Worm (Caenorhabditis elegans): ENCODE data around the gene apc-17.

The apc-17 gene

DNA sequence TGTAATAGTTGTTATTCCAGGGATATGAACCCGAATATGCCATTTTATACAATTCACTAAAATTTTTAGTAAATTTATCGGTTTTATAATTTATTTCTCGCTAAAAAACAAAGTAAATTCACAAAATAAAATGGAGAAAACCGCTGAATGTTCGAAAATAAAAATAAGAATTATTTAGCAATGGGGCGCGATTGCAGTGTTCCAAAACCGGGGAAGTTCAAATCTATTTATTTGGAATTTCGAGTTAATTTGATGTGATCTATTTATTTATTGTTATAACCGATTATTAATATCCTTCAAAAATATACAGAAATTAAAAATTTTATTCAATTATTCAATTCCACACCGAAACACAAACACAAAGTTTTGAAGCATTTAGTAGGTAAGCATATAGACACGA is 24.6 kb downstream of the apc-17 start, which contains the start of gene F40F8.11:
F40F8.11 (minus strand) TSS at position 49 of the 400 bp plus-strand sequence.
- peak; percentile 4 for TF ChIP-seq W03F9.2 (tag; optimal IDR thresholded peaks at IDR 0.05)
- no peak for TF ChIP-seq him-1 (tag; optimal IDR thresholded peaks at IDR 0.05)

DNA sequence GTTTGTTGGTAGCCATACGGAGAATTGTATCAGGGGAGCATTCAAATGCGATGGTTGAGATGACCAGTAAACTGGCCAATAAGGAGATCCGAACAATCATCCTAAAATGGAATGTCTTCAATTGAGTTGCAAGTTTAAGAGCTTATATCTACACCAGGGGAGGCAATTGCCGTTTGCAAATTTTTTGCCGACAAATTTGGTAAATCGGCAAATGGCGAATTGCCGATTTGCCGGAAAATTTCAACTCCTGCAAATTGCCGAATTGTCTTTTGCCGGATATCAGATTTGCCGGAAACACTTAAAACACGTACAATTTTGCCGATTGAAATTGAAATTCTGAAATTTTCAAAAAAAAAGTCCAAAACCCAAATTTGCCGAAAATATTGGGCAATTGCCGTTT is 26.9 kb downstream of the apc-17 start, which contains the start of gene F40F8.5:
F40F8.5 (minus strand) TSS at position 101 of the 400 bp plus-strand sequence.
- TF ChIP-seq dao-5 (tag; optimal IDR thresholded peaks at IDR 0.05) (no peak), him-1 (tag; optimal IDR thresholded peaks at IDR 0.05) (no peak), W03F9.2 (tag; optimal IDR thresholded peaks at IDR 0.05) (no peak)

DNA sequence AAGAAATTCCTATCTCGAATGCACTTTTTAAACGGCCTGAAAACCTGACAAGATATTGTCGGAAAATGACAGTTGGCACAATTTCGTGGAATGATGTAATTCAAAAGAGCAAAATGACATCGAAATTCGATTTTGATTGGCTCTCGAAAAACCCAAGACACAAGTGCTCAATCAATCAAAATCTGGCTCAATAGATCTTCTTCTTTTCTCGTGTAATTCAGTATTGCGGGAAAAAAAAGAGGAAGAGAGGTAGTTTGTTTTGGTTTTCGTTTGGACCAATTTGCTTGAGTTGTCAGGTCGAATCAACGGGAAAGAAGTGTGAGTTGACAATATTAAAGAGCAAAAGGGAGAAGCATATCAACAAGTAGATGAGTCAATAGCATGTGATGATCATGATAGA is 27.8 kb downstream of the apc-17 start:
- no peak for TF ChIP-seq him-1 (tag; optimal IDR thresholded peaks at IDR 0.05)
- no peak for TF ChIP-seq dao-5 (tag; optimal IDR thresholded peaks at IDR 0.05)
- TF ChIP-seq W03F9.2 (tag; optimal IDR thresholded peaks at IDR 0.05), result no peak

DNA sequence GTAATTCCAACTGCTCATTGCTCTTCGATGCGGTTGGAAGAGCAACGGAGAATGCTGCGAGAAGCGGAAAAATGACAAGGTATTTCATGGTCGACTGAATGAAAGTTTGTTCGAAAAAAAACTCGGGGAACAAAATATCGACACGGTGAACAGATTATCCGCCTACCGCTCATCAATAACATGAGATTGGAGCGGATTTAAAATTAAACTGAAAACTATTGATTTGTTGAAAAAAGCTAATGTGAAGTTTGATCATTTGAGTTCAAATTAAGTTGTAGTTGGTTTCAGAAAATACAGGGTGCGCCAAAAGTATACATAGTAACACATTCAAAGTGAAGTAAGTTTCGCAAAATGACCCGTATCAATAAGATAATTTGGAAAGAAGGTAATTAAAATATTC is 32.2 kb downstream of the apc-17 start, which contains the start of gene F40F8.4:
F40F8.4 (minus strand) TSS at position 101 of the 400 bp plus-strand sequence.
- no peak for TF ChIP-seq dao-5 (tag; optimal IDR thresholded peaks at IDR 0.05)
- TF ChIP-seq him-1 (tag; optimal IDR thresholded peaks at IDR 0.05), result no peak
- TF ChIP-seq W03F9.2 (tag; optimal IDR thresholded peaks at IDR 0.05), result no peak

DNA sequence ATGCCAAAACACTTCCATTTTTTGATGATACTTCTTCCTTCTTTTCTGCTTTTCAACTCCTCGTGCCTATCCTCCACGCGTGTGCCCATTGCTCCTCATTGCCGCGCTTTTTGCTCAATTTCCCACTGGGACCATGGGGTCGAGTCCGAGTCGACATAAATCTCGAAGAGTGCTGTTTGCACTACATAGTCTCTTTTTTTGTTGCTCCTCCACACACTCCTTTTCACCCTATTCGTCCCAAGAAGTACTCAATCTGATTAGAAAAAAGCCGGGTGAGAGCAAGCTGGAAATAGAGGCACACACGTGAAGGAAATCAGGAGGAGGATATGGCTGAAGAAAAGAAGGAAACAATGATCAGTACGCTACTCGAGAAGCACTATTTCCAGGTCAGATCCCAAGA is 34.6 kb downstream of the apc-17 start, which contains the start of gene arrd-6:
arrd-6 (plus strand) TSS at position 169 of the 400 bp plus-strand sequence.
- TF ChIP-seq W03F9.2 (tag; optimal IDR thresholded peaks at IDR 0.05) (no peak), him-1 (tag; optimal IDR thresholded peaks at IDR 0.05) (no peak), dao-5 (tag; optimal IDR thresholded peaks at IDR 0.05) (no peak)

DNA sequence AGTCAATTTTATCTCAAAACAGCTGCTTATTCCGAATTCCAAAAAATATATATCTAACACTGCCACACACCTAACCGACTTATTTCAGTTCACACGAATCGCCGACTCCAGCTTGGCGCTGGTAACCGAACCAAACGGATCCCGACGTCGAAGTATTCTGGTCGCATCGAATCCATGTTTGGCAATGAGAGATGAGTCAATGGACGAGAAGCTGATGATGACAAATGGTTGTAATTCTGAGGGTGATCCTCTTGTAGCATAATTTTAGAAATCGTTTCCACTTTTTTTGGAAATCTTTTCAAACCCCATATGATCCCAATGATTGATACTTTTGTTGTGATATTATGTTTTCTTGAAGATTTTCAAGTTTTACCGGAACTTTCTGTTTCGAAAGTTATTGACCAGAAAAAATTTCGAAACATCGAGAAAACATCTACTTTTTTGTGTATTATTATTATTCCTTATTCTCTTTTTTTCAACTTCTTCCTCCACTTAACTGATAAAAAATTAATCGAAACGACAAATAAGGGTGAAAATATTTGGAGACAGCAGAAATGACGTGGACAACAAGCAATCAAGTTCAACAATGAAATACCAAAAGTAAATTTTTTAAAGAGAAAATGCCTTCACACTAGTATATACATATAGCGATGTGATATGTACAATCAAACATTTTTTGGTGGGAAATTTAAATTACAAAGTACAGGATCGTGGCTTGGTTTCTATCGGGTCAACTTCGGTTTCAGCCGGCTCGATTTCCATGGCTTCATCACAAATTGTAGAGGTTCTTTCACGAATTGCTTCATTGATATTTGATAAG is 42.1 kb downstream of the apc-17 start:
- TF ChIP-seq dao-5 (tag; optimal IDR thresholded peaks at IDR 0.05) (no peak), W03F9.2 (tag; optimal IDR thresholded peaks at IDR 0.05) (no peak), him-1 (tag; optimal IDR thresholded peaks at IDR 0.05) (no peak)

DNA sequence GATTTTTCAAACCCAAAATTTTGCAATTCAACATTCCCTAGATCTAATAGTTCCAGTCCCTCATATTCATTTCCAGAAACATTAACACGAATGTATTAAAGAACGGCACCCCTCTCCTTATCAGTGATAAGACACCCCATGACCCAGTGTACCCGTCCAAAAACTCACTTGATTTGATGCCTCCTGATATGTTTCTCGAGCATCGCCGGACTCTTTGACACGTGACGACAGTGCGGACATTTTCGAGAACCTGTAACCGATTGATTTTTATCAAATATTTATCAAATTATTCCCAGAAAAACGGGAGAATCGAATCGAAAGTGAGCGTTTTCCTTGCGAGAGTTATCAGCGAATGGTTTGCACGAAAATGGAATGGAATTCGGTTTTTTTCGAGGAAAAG is 43.0 kb downstream of the apc-17 start:
- TF ChIP-seq dao-5 (tag; optimal IDR thresholded peaks at IDR 0.05), result no peak
- no peak for TF ChIP-seq W03F9.2 (tag; optimal IDR thresholded peaks at IDR 0.05)
- TF ChIP-seq him-1 (tag; optimal IDR thresholded peaks at IDR 0.05), result no peak

DNA sequence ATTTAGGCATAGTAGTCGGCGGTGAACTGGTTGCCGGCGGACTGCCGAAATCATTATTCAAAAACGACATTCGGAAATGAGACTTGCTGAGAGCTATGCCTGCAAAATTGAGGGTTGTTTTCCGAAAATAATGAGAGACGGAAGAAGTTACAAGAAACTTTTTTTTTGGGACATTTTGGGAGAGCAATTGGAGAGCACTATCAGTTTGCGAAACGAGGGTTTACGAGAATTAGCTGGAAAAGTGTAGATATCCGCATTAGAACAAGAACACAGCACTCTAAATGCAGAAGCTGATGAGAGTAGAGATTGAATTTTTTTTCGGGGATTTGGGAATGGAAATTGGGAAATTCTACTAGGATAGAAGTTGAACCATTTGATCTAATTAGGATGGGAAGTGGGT is 44.6 kb downstream of the apc-17 start, which contains the start of gene pqm-1:
pqm-1 (minus strand) TSS at position 101 of the 400 bp plus-strand sequence.
- TF ChIP-seq W03F9.2 (tag; optimal IDR thresholded peaks at IDR 0.05) (no peak), dao-5 (tag; optimal IDR thresholded peaks at IDR 0.05) (no peak), him-1 (tag; optimal IDR thresholded peaks at IDR 0.05) (no peak)

DNA sequence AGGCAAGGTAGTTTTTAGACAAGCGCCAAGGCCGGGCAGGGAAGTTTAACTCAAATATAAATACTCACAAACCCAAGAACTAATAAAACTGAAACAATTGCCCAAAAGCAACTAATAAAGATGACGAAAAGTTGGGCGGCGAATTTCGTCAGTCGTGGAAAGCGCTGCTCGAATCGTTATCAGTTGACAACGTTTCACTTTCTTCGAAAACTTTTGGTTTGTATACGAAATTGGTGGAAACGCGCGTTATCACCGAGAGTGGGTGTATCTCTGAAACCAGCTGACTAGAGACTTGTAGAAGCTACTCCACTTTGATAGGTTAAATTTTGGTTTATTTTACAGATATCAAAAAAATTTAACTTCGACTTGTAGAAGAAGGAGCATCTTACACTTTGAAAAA is 45.2 kb downstream of the apc-17 start:
- no peak for TF ChIP-seq dao-5 (tag; optimal IDR thresholded peaks at IDR 0.05)

DNA sequence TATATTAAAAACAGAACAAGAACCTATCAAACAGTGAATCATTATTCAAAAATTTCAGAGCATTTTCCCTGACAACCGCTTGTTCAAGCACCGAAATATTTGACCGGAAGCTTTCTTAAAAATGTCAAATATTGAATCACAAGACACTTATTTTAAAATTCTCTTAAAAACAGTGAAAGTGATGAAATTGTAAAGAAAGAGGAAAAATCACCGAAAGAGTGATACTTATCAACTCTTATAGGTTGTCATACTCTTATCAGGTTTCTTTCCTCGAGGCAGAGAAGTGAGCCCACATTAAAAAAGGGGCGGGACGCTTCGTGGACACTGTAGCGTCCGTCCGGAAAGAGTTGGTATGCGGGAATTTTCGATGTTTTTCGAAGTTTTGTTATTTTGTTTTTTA is 45.9 kb downstream of the apc-17 start:
- no peak for TF ChIP-seq dao-5 (tag; optimal IDR thresholded peaks at IDR 0.05)

DNA sequence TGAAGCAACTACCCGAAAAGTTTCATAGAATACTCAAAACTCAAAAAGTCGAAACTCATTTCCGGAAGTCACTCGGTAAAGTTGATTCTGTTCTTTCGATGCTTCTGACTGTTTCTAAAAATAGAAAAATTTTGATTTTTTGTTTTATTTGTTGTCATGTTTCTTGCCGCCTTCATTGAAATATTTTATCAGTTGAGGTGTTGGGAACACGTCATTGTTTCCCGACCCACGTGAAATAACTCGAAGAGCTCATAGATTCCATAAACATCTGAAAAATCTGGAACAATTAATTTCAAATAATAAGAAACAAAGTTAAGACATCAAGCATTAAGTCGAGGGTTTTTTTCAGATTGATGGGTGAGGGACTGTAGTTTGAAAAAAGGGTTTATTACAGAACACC is 47.0 kb downstream of the apc-17 start:
- TF ChIP-seq W03F9.2 (tag; optimal IDR thresholded peaks at IDR 0.05) (no peak), him-1 (tag; optimal IDR thresholded peaks at IDR 0.05) (no peak), dao-5 (tag; optimal IDR thresholded peaks at IDR 0.05) (no peak)

DNA sequence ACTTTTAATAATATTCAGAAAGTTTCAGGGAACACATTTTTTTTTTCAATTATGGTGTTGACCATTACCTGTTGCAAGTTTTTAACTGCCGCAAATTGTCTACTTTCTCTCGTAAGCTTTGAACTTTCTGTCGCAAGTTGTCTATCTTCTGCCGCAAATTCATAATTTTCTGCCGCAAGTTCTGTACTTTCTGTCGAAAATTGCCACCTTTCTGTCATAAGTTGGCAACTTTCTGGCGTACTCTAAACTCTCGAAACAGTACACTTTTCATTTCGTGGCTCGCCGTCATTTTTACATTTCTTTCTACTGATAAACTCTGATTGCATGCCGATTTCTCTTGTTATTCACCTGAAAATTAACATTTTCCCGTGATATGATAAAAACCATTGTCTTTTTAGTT is 47.5 kb downstream of the apc-17 start:
- TF ChIP-seq dao-5 (tag; optimal IDR thresholded peaks at IDR 0.05), result no peak
- no peak for TF ChIP-seq him-1 (tag; optimal IDR thresholded peaks at IDR 0.05)
- no peak for TF ChIP-seq W03F9.2 (tag; optimal IDR thresholded peaks at IDR 0.05)

DNA sequence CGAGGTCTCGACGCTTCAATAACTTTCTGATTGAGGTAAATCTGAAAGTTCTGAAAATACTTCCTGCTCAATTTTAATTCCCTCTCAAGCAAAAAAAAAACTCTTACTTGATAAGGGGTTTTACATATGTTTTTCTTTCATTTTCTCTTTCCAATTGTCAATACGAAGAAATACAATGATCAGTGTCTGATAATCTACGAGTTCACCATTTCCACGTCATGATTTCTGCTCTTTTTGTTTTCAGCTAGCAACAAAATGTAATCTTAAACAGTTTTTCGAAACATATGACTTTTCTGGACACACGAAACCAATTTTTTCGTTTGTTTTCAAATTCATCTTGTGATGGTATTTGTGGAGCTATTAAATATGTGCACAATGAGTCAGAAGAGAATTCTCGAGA is 48.2 kb downstream of the apc-17 start:
- TF ChIP-seq him-1 (tag; optimal IDR thresholded peaks at IDR 0.05) (no peak), W03F9.2 (tag; optimal IDR thresholded peaks at IDR 0.05) (no peak), dao-5 (tag; optimal IDR thresholded peaks at IDR 0.05) (no peak)

DNA sequence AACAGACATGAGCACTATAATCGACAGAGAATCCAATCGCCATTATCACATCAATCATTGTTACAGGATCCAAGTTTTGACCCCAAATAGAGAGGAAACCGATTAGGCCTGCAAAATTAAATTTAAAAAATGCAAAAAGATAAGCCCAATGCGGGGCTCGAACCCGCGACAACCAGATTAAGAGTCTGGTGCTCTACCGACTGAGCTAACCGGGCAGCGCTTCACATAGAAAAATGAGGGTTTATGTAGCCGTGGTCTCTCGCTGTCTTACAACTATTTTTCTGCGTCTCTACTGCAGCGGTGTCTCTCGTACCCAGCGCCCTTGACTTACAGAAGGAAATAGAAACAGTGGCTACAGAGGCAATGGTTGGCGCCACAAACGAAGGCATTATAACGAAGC is 49.7 kb downstream of the apc-17 start:
- TF ChIP-seq W03F9.2 (tag; optimal IDR thresholded peaks at IDR 0.05) (no peak), dao-5 (tag; optimal IDR thresholded peaks at IDR 0.05) (peak; percentile 35), him-1 (tag; optimal IDR thresholded peaks at IDR 0.05) (peak; percentile 31)

All from whole organism, L4/young adult.